Worm (Caenorhabditis elegans) whole organism, L1 larva: ENCODE results near the gene taf-3.

ENCODE experiments used
- C16A3.4 ChIP-seq: fragments of 150-350 bp; optimal IDR thresholded peaks from 2 replicates; lab custom pipeline; 2014; ENCODE audit warnings: missing biosample characterization, missing genetic modification characterization
- C34B4.2 ChIP-seq: sonication (generic microtip); optimal IDR thresholded peaks from 2 replicates; lab custom pipeline; 2017; ENCODE audit warnings: mild to moderate bottlenecking, missing genetic modification characterization, missing compliant biosample characterization
- Y116A8C.19 ChIP-seq: sonication (generic microtip); optimal IDR thresholded peaks from 2 replicates; lab custom pipeline; 2016; ENCODE audit warnings: missing compliant biosample characterization, missing genetic modification characterization, borderline replicate concordance
- aha-1 ChIP-seq: fragments of 150-350 bp; optimal IDR thresholded peaks from 2 replicates; lab custom pipeline; 2014; ENCODE audit warnings: missing biosample characterization, missing genetic modification characterization
- blmp-1 ChIP-seq: fragments of 150-350 bp; optimal IDR thresholded peaks from 2 replicates; lab custom pipeline; 2014; ENCODE audit warnings: missing biosample characterization, missing genetic modification characterization
- ceh-82 ChIP-seq, 3 experiments: fragments of 150-350 bp in 1 of 3; sonication (generic microtip) in 2 of 3; optimal IDR thresholded peaks; 2 replicates each; lab custom pipeline; 2014 to 2017; ENCODE audit warnings: missing biosample characterization in 3 of 3, missing genetic modification characterization in 3 of 3
- ceh-90 ChIP-seq: sonication (generic microtip); optimal IDR thresholded peaks from 2 replicates; lab custom pipeline; 2016; ENCODE audit warnings: missing genetic modification characterization, missing compliant biosample characterization
- dsc-1 ChIP-seq: sonication (generic microtip); optimal IDR thresholded peaks from 2 replicates; lab custom pipeline; 2016; ENCODE audit warnings: mild to moderate bottlenecking, missing genetic modification characterization, missing compliant biosample characterization
- efl-3 ChIP-seq: fragments of 200-800 bp; sonication (Bioruptor generic); optimal IDR thresholded peaks from 2 replicates; lab custom pipeline; 2018; ENCODE audit warnings: mild to moderate bottlenecking, missing genetic modification characterization, missing compliant biosample characterization
- egl-27 ChIP-seq, 2 experiments: fragments of 150-350 bp in 1 of 2; sonication (generic microtip); optimal IDR thresholded peaks; 3 replicates each; lab custom pipeline; 2017 to 2018; ENCODE audit warnings: missing biosample characterization in 2 of 2, missing genetic modification characterization in 2 of 2, missing genetic modification reagents in 2 of 2
- elt-3 ChIP-seq, 6 experiments: fragments of 150-350 bp in 1 of 6; sonication (generic microtip); optimal IDR thresholded peaks; 2 replicates each; lab custom pipeline; 2017 to 2018; ENCODE audit warnings: missing biosample characterization in 6 of 6, missing genetic modification characterization in 6 of 6, inconsistent platforms in 1 of 6
- ets-5 ChIP-seq: fragments of 200-800 bp; sonication (Bioruptor generic); IDR thresholded peaks from 2 replicates; pipeline ENCODE4 v1.3.6; 2022; ENCODE audit warnings: missing genetic modification characterization, missing compliant biosample characterization
- fkh-4 ChIP-seq: sonication (generic microtip); optimal IDR thresholded peaks from 2 replicates; lab custom pipeline; 2016; ENCODE audit warnings: missing compliant biosample characterization, missing genetic modification characterization, borderline replicate concordance
- hlh-17 ChIP-seq: fragments of 200-800 bp; sonication (Bioruptor generic); optimal IDR thresholded peaks from 2 replicates; lab custom pipeline; 2018; ENCODE audit warnings: missing genetic modification characterization, mild to moderate bottlenecking, missing compliant biosample characterization, moderate library complexity, borderline replicate concordance
- hlh-4 ChIP-seq: sonication (generic microtip); optimal IDR thresholded peaks from 2 replicates; lab custom pipeline; 2016; ENCODE audit warnings: mild to moderate bottlenecking, missing genetic modification characterization, missing compliant biosample characterization
- hpl-2 ChIP-seq: fragments of 150-350 bp; optimal IDR thresholded peaks from 2 replicates; lab custom pipeline; 2014; ENCODE audit warnings: missing biosample characterization, missing genetic modification reagents, missing genetic modification characterization
- irx-1 ChIP-seq: sonication (generic microtip); optimal IDR thresholded peaks from 2 replicates; lab custom pipeline; 2016; ENCODE audit warnings: missing genetic modification characterization, missing compliant biosample characterization
- lin-14 ChIP-seq: fragments of 200-800 bp; sonication (Bioruptor generic); optimal IDR thresholded peaks from 2 replicates; lab custom pipeline; 2018; ENCODE audit warnings: mild to moderate bottlenecking, missing genetic modification characterization, moderate library complexity, missing compliant biosample characterization
- lin-35 ChIP-seq, 2 experiments: fragments of 150-350 bp; optimal IDR thresholded peaks; 2 replicates each; lab custom pipeline; 2014; ENCODE audit warnings: missing biosample characterization in 2 of 2, missing genetic modification characterization in 2 of 2, missing genetic modification reagents in 2 of 2
- lsy-2 ChIP-seq, 2 experiments: fragments of 150-350 bp; optimal IDR thresholded peaks; 2 replicates each; lab custom pipeline; 2014; ENCODE audit warnings: missing biosample characterization in 2 of 2, missing genetic modification characterization in 2 of 2
- mdl-1 ChIP-seq, 2 experiments: fragments of 150-350 bp; optimal IDR thresholded peaks; 2 replicates each; lab custom pipeline; 2014 to 2017; ENCODE audit warnings: missing biosample characterization in 2 of 2, missing genetic modification characterization in 2 of 2, inconsistent platforms in 1 of 2
- mef-2 ChIP-seq: fragments of 150-350 bp; optimal IDR thresholded peaks from 2 replicates; lab custom pipeline; 2014; ENCODE audit warnings: missing biosample characterization, missing genetic modification characterization
- nhr-19 ChIP-seq: fragments of 200-800 bp; sonication (Bioruptor generic); conservative IDR thresholded peaks from 2 replicates; pipeline ENCODE4 v1.3.6; 2022; ENCODE audit warnings: missing genetic modification characterization, missing compliant biosample characterization
- nhr-20 ChIP-seq: sonication (generic microtip); optimal IDR thresholded peaks from 2 replicates; lab custom pipeline; 2016; ENCODE audit warnings: mild to moderate bottlenecking, missing genetic modification characterization, missing compliant biosample characterization
- nhr-47 ChIP-seq: sonication (generic microtip); optimal IDR thresholded peaks from 2 replicates; lab custom pipeline; 2016; ENCODE audit warnings: mild to moderate bottlenecking, missing genetic modification characterization, moderate library complexity, missing compliant biosample characterization
- nhr-71 ChIP-seq: sonication (generic microtip); optimal IDR thresholded peaks from 2 replicates; lab custom pipeline; 2016; ENCODE audit warnings: mild to moderate bottlenecking, missing genetic modification characterization, moderate library complexity, missing compliant biosample characterization
- nhr-84 ChIP-seq: sonication (generic microtip); optimal IDR thresholded peaks from 2 replicates; lab custom pipeline; 2017; ENCODE audit warnings: missing biosample characterization, missing genetic modification characterization
- nhr-85 ChIP-seq: sonication (generic microtip); peaks from one replicate; lab custom pipeline; 2016; ENCODE audit warnings: missing genetic modification characterization, inconsistent platforms, missing compliant biosample characterization
- nhr-90 ChIP-seq: sonication (generic microtip); optimal IDR thresholded peaks from 2 replicates; lab custom pipeline; 2016; ENCODE audit warnings: mild to moderate bottlenecking, missing genetic modification characterization, missing compliant biosample characterization; ENCODE audit not compliant: poor library complexity
- pag-3 ChIP-seq: sonication (generic microtip); optimal IDR thresholded peaks from 2 replicates; lab custom pipeline; 2017; ENCODE audit warnings: missing genetic modification characterization, mild to moderate bottlenecking, missing compliant biosample characterization, antibody characterized with exemption, borderline replicate concordance; ENCODE audit not compliant: insufficient read depth
- pqm-1 ChIP-seq: sonication (generic microtip); optimal IDR thresholded peaks from 3 replicates; lab custom pipeline; 2017; ENCODE audit warnings: missing biosample characterization, missing genetic modification characterization
- snpc-4 ChIP-seq: fragments of 150-350 bp; optimal IDR thresholded peaks from 2 replicates; lab custom pipeline; 2014; ENCODE audit warnings: missing biosample characterization, missing genetic modification characterization
- snu-23 ChIP-seq: sonication (generic microtip); optimal IDR thresholded peaks from 2 replicates; lab custom pipeline; 2016; ENCODE audit warnings: missing genetic modification characterization, missing compliant biosample characterization
- tlp-1 ChIP-seq: fragments of 150-350 bp; optimal IDR thresholded peaks from 2 replicates; lab custom pipeline; 2014; ENCODE audit warnings: missing biosample characterization, missing genetic modification characterization
- zag-1 ChIP-seq: fragments of 150-350 bp; optimal IDR thresholded peaks from 2 replicates; lab custom pipeline; 2014; ENCODE audit warnings: missing biosample characterization, missing genetic modification characterization

The taf-3 gene

DNA sequence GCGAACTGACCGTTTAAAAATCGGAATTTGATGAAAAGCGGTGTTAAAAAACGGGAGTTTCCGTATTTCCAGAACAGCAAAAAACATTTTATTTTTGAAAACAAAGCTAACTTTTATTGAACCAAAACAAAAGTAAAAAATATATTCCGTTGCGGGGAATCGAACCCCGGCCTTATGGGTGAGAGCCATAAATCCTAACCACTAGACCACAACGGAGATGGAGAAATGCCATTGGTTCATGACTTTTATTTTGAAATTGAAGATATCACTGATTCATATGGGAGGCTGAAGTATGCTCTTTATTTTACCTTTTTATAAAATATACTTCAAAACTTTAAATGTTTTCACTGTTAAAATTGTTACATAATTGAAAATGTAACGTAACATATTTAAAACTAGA lies 47.1 kb upstream of the taf-3 start:
- TF ChIP-seq nhr-20 (tag; lab: Kevin White, UChicago) (peak; percentile 4), Y116A8C.19 (no peak), nhr-71 (tag; lab: Kevin White, UChicago) (peak; percentile 8), pag-3 (no peak), nhr-90 (tag; lab: Kevin White, UChicago) (peak; percentile 31), lin-35 (GFP tag; optimal IDR thresholded peaks at IDR 0.05; lab: Kevin White, UChicago) (peak in 1 of 2 experiments; percentile 16), nhr-19 (0 out of 2 replicates have a peak, but pooled peaks have one; percentile 13), nhr-85 (peak; percentile 6), snu-23 (GFP tag; lab: Kevin White, UChicago) (peak; percentile 49), nhr-47 (tag; lab: Kevin White, UChicago) (peak; percentile 35)

DNA sequence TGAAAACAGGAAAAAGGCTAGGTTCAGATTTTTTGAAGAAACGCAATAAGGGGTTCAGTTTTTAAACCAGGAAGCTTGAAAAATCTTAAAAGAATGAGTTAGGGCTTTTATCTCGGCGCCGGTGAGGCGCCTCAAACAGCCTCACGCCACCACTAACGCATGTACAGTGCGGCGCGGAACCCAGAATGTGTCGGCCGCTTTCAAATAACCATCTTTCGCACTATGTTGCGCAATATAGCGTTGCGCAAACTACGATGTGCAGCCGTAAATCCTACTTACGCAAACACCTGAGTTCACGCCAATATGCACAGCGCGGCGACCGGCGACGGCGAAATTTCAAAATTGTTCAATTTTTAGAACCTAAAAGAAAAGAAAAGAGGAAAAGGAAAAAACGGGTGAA lies 42.6 kb upstream of the taf-3 start:
- peak; percentile 91 for TF ChIP-seq snpc-4
- TF ChIP-seq nhr-84 (tag; lab: Kevin White, UChicago): no peak
- TF ChIP-seq nhr-19: no peak
- no peak for TF ChIP-seq ceh-82 (tag; optimal IDR thresholded peaks at IDR 0.05; lab: Kevin White, UChicago)
- no peak for TF ChIP-seq lsy-2 (tag; optimal IDR thresholded peaks at IDR 0.05; lab: Kevin White, UChicago)

DNA sequence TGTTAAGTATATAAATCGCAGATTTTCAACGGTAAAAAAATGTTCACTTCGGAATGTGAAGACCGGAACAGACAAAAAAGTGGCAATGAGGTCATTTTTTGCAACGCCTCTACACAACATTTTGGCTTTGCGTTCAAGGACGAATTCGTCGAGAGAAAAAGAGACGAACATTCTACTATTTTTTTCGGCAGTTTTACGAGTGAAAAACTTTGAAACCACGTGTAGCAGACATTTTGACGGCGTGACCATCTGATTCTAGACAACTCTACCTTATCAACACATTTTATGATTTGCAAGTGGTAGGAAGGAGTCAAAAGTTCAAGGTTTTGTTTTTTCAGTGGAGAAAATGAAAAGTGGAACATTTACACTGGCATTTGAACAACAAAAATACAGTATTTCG lies 41.7 kb upstream of the taf-3 start:
- TF ChIP-seq efl-3 (GFP tag; lab: Kevin White, UChicago) (no peak), snpc-4 (peak; percentile 14), fkh-4 (tag; lab: Kevin White, UChicago) (no peak), C34B4.2 (tag; lab: Kevin White, UChicago) (no peak), nhr-71 (tag; lab: Kevin White, UChicago) (peak; percentile 22), nhr-20 (tag; lab: Kevin White, UChicago) (peak; percentile 58), nhr-19 (no peak), lsy-2 (tag; optimal IDR thresholded peaks at IDR 0.05; lab: Kevin White, UChicago) (no peak), tlp-1 (tag; lab: Kevin White, UChicago) (no peak), hpl-2 (GFP tag; lab: Kevin White, UChicago) (no peak), irx-1 (tag; lab: Kevin White, UChicago) (no peak), mef-2 (tag; lab: Kevin White, UChicago) (no peak), lin-35 (GFP tag; optimal IDR thresholded peaks at IDR 0.05; lab: Kevin White, UChicago) (peak in 1 of 2 experiments; percentile 22), dsc-1 (no peak), lin-14 (GFP tag; lab: Kevin White, UChicago) (peak; percentile 68), pqm-1 (tag; lab: Kevin White, UChicago) (no peak), ets-5 (GFP tag; lab: Robert Waterston, UW) (no peak), blmp-1 (peak; percentile 22), ceh-90 (tag; lab: Kevin White, UChicago) (no peak), snu-23 (GFP tag; lab: Kevin White, UChicago) (peak; percentile 15), hlh-17 (GFP tag; lab: Kevin White, UChicago) (no peak), elt-3 (tag; optimal IDR thresholded peaks at IDR 0.05; lab: Kevin White, UChicago) (peak in 4 of 6 experiments; percentile 13 to 55 (median 30)), mdl-1 (tag; optimal IDR thresholded peaks at IDR 0.05; lab: Kevin White, UChicago) (peak in 1 of 2 experiments; percentile 52), nhr-85 (peak; percentile 78), nhr-84 (tag; lab: Kevin White, UChicago) (no peak), zag-1 (tag; lab: Kevin White, UChicago) (no peak)
- TF ChIP-seq, all 84 proteins: peak for 10

DNA sequence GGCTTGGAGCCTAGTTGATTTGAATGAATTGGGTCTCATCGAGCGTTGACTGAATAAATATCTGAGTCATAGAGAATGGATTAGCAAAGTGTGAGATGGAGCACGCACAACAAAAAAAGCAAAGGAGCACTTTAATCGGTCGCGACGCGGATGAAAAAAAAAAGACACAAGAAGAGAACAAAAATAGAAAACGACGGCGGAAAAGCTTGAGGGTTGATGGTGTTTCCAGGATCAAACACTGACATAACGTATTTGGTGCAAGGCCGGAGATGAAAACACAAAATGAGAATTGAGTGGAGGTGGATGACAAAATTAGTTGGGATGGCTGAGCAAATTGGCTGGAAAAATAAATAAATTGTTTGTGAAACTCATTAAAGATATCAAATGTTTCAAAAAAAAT lies 39.3 kb upstream of the taf-3 start, which contains the start of gene F52E10.4:
Gene F52E10.4, minus strand, starts transcription at position 101 of the 400 bp plus-strand sequence.
- TF ChIP-seq C16A3.4 (tag; lab: Kevin White, UChicago) (no peak), tlp-1 (tag; lab: Kevin White, UChicago) (no peak), mef-2 (tag; lab: Kevin White, UChicago) (no peak), efl-3 (GFP tag; lab: Kevin White, UChicago) (no peak), aha-1 (tag; lab: Kevin White, UChicago) (no peak), egl-27 (tag; optimal IDR thresholded peaks at IDR 0.05; lab: Kevin White, UChicago) (no peak), hlh-4 (no peak)
